Fruit fly (Drosophila melanogaster) whole organism, wandering third instar larva: ENCODE measurements around the gene Gpdh3.

Experiments
- CG9705 ChIP-seq: fragments of 200-800 bp; sonication (Bioruptor generic); optimal IDR thresholded peaks from 2 replicates; lab custom pipeline; 2018; ENCODE audit warnings: missing biosample characterization, mild to moderate bottlenecking, missing genetic modification characterization
- HLH106 ChIP-seq: fragments of 200-800 bp; optimal IDR thresholded peaks from 3 replicates; lab custom pipeline; 2019; ENCODE audit warnings: missing biosample characterization, mild to moderate bottlenecking, missing genetic modification characterization, moderate library complexity
- Hr78 ChIP-seq: fragments of >200 bp; optimal IDR thresholded peaks from 2 replicates; lab custom pipeline; 2017; ENCODE audit warnings: missing biosample characterization, missing genetic modification characterization
- N ChIP-seq: fragments of >200 bp; optimal IDR thresholded peaks from 2 replicates; lab custom pipeline; 2018; ENCODE audit warnings: missing biosample characterization, missing external identifiers, missing genetic modification characterization
- Rel ChIP-seq, 2 experiments: fragments of 200-800 bp; sonication (Bioruptor generic) in 1 of 2; optimal IDR thresholded peaks; 2 replicates in 1 of 2; 3 replicates in 1 of 2; lab custom pipeline; 2016 to 2019; ENCODE audit warnings: mild to moderate bottlenecking in 2 of 2, missing biosample characterization in 2 of 2, missing genetic modification characterization in 2 of 2, moderate library complexity in 1 of 2
- foxo ChIP-seq, 2 experiments: fragments of 200-800 bp; sonication (Bioruptor generic); optimal IDR thresholded peaks; 2 replicates in 1 of 2; 3 replicates in 1 of 2; lab custom pipeline; 2016 to 2017; ENCODE audit warnings: missing biosample characterization in 2 of 2, missing genetic modification characterization in 2 of 2
- h ChIP-seq: fragments of 200-800 bp; sonication (Bioruptor generic); optimal IDR thresholded peaks from 3 replicates; lab custom pipeline; 2016; ENCODE audit warnings: missing biosample characterization, mild to moderate bottlenecking, missing genetic modification characterization
- psq ChIP-seq: fragments of 200-800 bp; sonication (Bioruptor generic); optimal IDR thresholded peaks from 3 replicates; lab custom pipeline; 2017; ENCODE audit warnings: missing biosample characterization, mild to moderate bottlenecking, missing genetic modification characterization, moderate library complexity

DNA sequence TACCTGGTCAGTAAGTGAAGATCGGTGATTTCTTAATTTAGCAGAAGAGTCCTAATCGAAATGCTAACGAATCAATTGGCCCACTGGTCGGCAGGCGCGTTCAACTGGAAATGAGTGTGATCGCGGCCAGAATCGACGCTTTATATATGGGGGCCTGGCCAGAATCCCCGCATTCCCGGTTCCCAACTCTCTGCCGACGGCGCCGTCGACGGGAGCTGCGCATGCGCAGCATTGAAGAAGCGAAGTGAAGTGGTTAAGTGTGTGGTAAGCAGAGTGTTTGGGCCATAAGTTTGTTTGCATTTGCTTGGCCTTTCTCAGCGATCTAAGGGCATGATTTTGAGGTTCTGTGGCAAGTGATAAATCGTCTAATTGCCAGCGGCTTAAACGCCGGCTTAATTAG lies 12.2 kb downstream of the Gpdh3 start, which contains the start of gene CG13857:
- TF ChIP-seq HLH106 (tag; lab: Kevin White, UChicago) (no peak), N (no peak), Rel (GFP tag; optimal IDR thresholded peaks at IDR 0.05; lab: Kevin White, UChicago) (no peak), Rel (tag; optimal IDR thresholded peaks at IDR 0.05; lab: Kevin White, UChicago) (no peak), foxo (GFP tag; optimal IDR thresholded peaks at IDR 0.05; lab: Kevin White, UChicago) (no peak), h (no peak), CG9705 (GFP tag; lab: Kevin White, UChicago) (no peak), psq (GFP tag; lab: Kevin White, UChicago) (no peak), Hr78 (GFP tag; lab: Kevin White, UChicago) (no peak)
